Worm (Caenorhabditis elegans) whole organism, L2 larva: ENCODE data around the gene C33F10.14.

Experiments used
- ama-1 ChIP-seq: fragments of 150-350 bp; optimal IDR thresholded peaks from 2 replicates; lab custom pipeline; 2018; ENCODE audit warnings: inconsistent platforms
- egl-27 ChIP-seq: sonication (generic microtip); optimal IDR thresholded peaks from 3 replicates; lab custom pipeline; 2017; ENCODE audit warnings: missing biosample characterization, missing genetic modification reagents, missing genetic modification characterization
- gmeb-1 ChIP-seq: fragments of 150-350 bp; optimal IDR thresholded peaks from 2 replicates; lab custom pipeline; 2014; ENCODE audit warnings: missing biosample characterization, missing genetic modification characterization

DNA sequence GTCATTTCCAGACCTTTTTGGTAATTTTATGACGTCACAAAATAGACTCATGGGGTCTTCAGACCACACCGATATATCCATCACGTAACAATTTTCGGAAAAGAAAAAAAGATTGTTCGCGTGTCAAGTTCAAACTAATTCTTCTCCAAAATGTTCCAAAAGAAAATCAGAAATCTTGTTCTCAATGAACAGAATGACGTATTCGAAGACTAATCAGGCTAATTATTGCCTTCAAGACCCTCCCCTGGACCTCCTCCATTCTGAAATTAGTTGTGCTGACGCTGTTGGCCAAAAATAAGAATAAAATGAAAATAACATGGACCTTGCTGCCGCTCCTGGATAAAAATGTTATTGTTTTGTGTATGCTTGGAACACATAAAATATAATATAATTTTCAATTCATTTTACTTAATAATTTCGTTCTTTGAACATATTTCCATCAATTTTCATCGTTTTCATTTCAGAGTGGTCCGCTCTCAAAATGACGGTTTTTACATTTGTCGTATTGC lies 7.3 kb upstream of the C33F10.14 start, which contains the start of gene F26G1.15:
- TF ChIP-seq gmeb-1 (tag; lab: Kevin White, UChicago) (no peak), egl-27 (tag; lab: Kevin White, UChicago) (no peak), ama-1 (lab: Kevin White, UChicago) (no peak)
